Worm (Caenorhabditis elegans) whole organism, early embryonic: ENCODE measurements around the gene akt-1.

Experiments
- B0310.2 ChIP-seq: sonication (generic microtip); optimal IDR thresholded peaks from 2 replicates; lab custom pipeline; 2016; ENCODE audit warnings: mild to moderate bottlenecking, missing genetic modification characterization, missing compliant biosample characterization
- F13C5.2 ChIP-seq: sonication (generic microtip); optimal IDR thresholded peaks from 2 replicates; lab custom pipeline; 2017; ENCODE audit warnings: mild to moderate bottlenecking, missing genetic modification characterization, inconsistent platforms, missing compliant biosample characterization
- aly-1 ChIP-seq: sonication (generic microtip); optimal IDR thresholded peaks from 2 replicates; lab custom pipeline; 2016; ENCODE audit warnings: missing genetic modification characterization, missing compliant biosample characterization
- ama-1 ChIP-seq: fragments of 150-350 bp; optimal IDR thresholded peaks from 2 replicates; lab custom pipeline; 2014
- ets-7 ChIP-seq: sonication (generic microtip); optimal IDR thresholded peaks from 2 replicates; lab custom pipeline; 2016; ENCODE audit warnings: missing genotype, missing genetic modification characterization, missing compliant biosample characterization
- flt-1 ChIP-seq: fragments of 200-800 bp; sonication (Bioruptor generic); IDR thresholded peaks from 2 replicates; pipeline ENCODE4 v1.3.6; 2022; ENCODE audit warnings: missing genetic modification characterization, missing compliant biosample characterization
- hmbx-1 ChIP-seq: sonication (generic microtip); optimal IDR thresholded peaks from 2 replicates; lab custom pipeline; 2016; ENCODE audit warnings: mild to moderate bottlenecking, missing genetic modification characterization, missing compliant biosample characterization
- hmg-4 ChIP-seq: fragments of 200-800 bp; sonication (Bioruptor generic); optimal IDR thresholded peaks from 2 replicates; lab custom pipeline; 2018; ENCODE audit warnings: mild to moderate bottlenecking, missing genetic modification characterization, missing compliant biosample characterization
- scrt-1 ChIP-seq: fragments of 200-800 bp; sonication (Bioruptor generic); IDR thresholded peaks from 2 replicates; pipeline ENCODE4 v1.3.6; 2022; ENCODE audit warnings: missing genetic modification characterization, missing compliant biosample characterization
- sea-1 ChIP-seq: fragments of 200-800 bp; sonication (Bioruptor generic); conservative IDR thresholded peaks from 2 replicates; pipeline ENCODE4 v1.3.6; 2022; ENCODE audit warnings: missing genetic modification characterization, missing compliant biosample characterization
- tbx-37 ChIP-seq: fragments of 200-800 bp; sonication (Bioruptor generic); conservative IDR thresholded peaks from 2 replicates; pipeline ENCODE4 v1.3.6; 2022; ENCODE audit warnings: missing genetic modification reagents, missing genetic modification characterization, missing compliant biosample characterization

DNA sequence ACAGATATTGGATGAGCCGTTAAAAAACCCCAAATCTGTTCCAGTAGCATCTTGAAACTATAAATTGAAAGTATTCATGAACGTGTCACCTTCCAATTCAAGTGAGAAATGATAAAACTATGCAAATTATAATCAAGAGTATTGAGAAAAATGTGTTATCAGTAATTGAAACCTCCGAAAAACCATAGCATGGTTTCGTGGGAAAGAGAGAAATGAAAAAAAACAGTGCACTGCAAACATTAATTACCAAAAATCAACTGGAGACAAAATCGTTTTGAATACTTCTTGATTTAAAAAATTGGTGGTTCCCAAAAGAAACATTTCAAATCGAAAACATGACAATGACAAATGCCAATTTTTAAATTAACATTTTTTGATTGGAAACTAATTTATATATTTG, 23.1 kb upstream of the akt-1 start, which contains the start of gene daf-36:
- no peak for TF ChIP-seq flt-1 (GFP tag; lab: Robert Waterston, UW)
- TF ChIP-seq sea-1 (GFP tag; lab: Robert Waterston, UW): no peak
- TF ChIP-seq ama-1 (lab: Kevin White, UChicago): no peak
- no peak for TF ChIP-seq B0310.2 (tag; lab: Kevin White, UChicago)
- no peak for TF ChIP-seq F13C5.2 (tag; lab: Kevin White, UChicago)
- TF ChIP-seq tbx-37 (GFP tag; lab: Robert Waterston, UW): no peak
- no peak for TF ChIP-seq hmg-4
- no peak for TF ChIP-seq hmbx-1 (tag; lab: Kevin White, UChicago)
- no peak for TF ChIP-seq scrt-1 (GFP tag; lab: Robert Waterston, UW)
- no peak for TF ChIP-seq ets-7 (tag; lab: Kevin White, UChicago)
- TF ChIP-seq aly-1 (tag; lab: Kevin White, UChicago): no peak
